Fruit fly (Drosophila melanogaster) whole organism, embryonic: ENCODE measurements around the gene mas.

Experiments used
- CG10366 ChIP-seq: fragments of 200-800 bp; sonication (Bioruptor generic); IDR thresholded peaks from 2 replicates; pipeline ENCODE4 v1.3.6; 2022; ENCODE audit warnings: missing biosample characterization, missing genetic modification characterization
- CG15514 ChIP-seq: fragments of 200-800 bp; sonication (Bioruptor generic); optimal IDR thresholded peaks from 3 replicates; lab custom pipeline; 2017; ENCODE audit warnings: missing biosample characterization, missing genetic modification characterization, mild to moderate bottlenecking, moderate library complexity, missing genetic modification reagents
- CG17568 ChIP-seq: fragments of 200-800 bp; sonication (Bioruptor generic); optimal IDR thresholded peaks from 2 replicates; lab custom pipeline; 2018; ENCODE audit warnings: missing biosample characterization, mild to moderate bottlenecking, missing genetic modification characterization, moderate library complexity
- CG18599 ChIP-seq: fragments of 200-800 bp; sonication (Bioruptor generic); optimal IDR thresholded peaks from 3 replicates; lab custom pipeline; 2017; ENCODE audit warnings: missing biosample characterization, missing genetic modification characterization, mild to moderate bottlenecking, moderate library complexity, missing genetic modification reagents
- CG2120 ChIP-seq: fragments of 200-800 bp; sonication (Bioruptor generic); optimal IDR thresholded peaks from 3 replicates; lab custom pipeline; 2016; ENCODE audit warnings: missing biosample characterization, missing genetic modification characterization
- CG3847 ChIP-seq: fragments of 200-800 bp; sonication (Bioruptor generic); IDR thresholded peaks from 2 replicates; pipeline ENCODE4 v1.3.6; 2022; ENCODE audit warnings: missing biosample characterization, missing genetic modification characterization
- CG3995 ChIP-seq: fragments of 200-800 bp; sonication (Bioruptor generic); optimal IDR thresholded peaks from 3 replicates; lab custom pipeline; 2016; ENCODE audit warnings: missing biosample characterization, missing genetic modification characterization
- CG9437 ChIP-seq: fragments of 200-800 bp; sonication (Bioruptor generic); optimal IDR thresholded peaks from 2 replicates; lab custom pipeline; 2018; ENCODE audit warnings: missing biosample characterization, mild to moderate bottlenecking, missing genetic modification characterization
- CTCF ChIP-seq: fragments of 200-800 bp; sonication (Bioruptor generic); optimal IDR thresholded peaks from 2 replicates; lab custom pipeline; 2017; ENCODE audit warnings: missing biosample characterization, mild to moderate bottlenecking, missing genetic modification characterization, moderate library complexity
- Dbx ChIP-seq: fragments of 200-800 bp; sonication (Bioruptor generic); IDR thresholded peaks from 3 replicates; pipeline ENCODE4 v1.3.6; 2022; ENCODE audit warnings: missing biosample characterization, missing genetic modification characterization
- Dip2 ChIP-seq: fragments of 200-800 bp; sonication (Bioruptor generic); IDR thresholded peaks from 2 replicates; pipeline ENCODE4 v1.3.6; 2022; ENCODE audit warnings: missing biosample characterization, missing genetic modification characterization
- Dll ChIP-seq: fragments of 200-800 bp; sonication (Bioruptor generic); IDR thresholded peaks from 4 replicates; pipeline ENCODE4 v1.3.6; 2022; ENCODE audit warnings: missing biosample characterization, missing genetic modification characterization; ENCODE audit not compliant: partially characterized antibody
- Elba2 ChIP-seq: fragments of 200-800 bp; sonication (Bioruptor generic); optimal IDR thresholded peaks from 3 replicates; lab custom pipeline; 2016; ENCODE audit warnings: missing biosample characterization, missing genetic modification characterization
- Ets65A ChIP-seq: fragments of 200-800 bp; sonication (Bioruptor generic); peaks from one replicate; lab custom pipeline; 2016; ENCODE audit warnings: missing biosample characterization, missing genetic modification characterization
- HLHmδ ChIP-seq: fragments of 200-800 bp; sonication (Bioruptor generic); optimal IDR thresholded peaks from 2 replicates; lab custom pipeline; 2018; ENCODE audit warnings: missing biosample characterization, mild to moderate bottlenecking, missing genetic modification characterization, moderate library complexity
- HmgD ChIP-seq: fragments of 200-800 bp; sonication (Bioruptor generic); optimal IDR thresholded peaks from 3 replicates; lab custom pipeline; 2016; ENCODE audit warnings: missing biosample characterization, missing genetic modification characterization
- MESR4 ChIP-seq: fragments of 200-800 bp; sonication (Bioruptor generic); optimal IDR thresholded peaks from 2 replicates; lab custom pipeline; 2018; ENCODE audit warnings: missing biosample characterization, mild to moderate bottlenecking, missing genetic modification characterization, moderate library complexity
- MTF-1 ChIP-seq: fragments of 200-800 bp; sonication (Bioruptor generic); optimal IDR thresholded peaks from 2 replicates; lab custom pipeline; 2018; ENCODE audit warnings: missing biosample characterization, mild to moderate bottlenecking, missing genetic modification characterization, borderline replicate concordance
- NC2β ChIP-seq: fragments of 200-800 bp; sonication (Bioruptor generic); optimal IDR thresholded peaks from 2 replicates; lab custom pipeline; 2016; ENCODE audit warnings: missing biosample characterization, missing genetic modification characterization
- Pdp1 ChIP-seq, 2 experiments: fragments of 200-800 bp; sonication (Bioruptor generic); optimal IDR thresholded peaks; 3 replicates each; lab custom pipeline; 2016; ENCODE audit warnings: missing biosample characterization in 2 of 2, missing genetic modification characterization in 2 of 2, mild to moderate bottlenecking in 1 of 2, moderate library complexity in 1 of 2
- Sin3A ChIP-seq: fragments of >200 bp; optimal IDR thresholded peaks from 2 replicates; lab custom pipeline; 2018
- Sry-β ChIP-seq: fragments of 200-800 bp; sonication (Bioruptor generic); optimal IDR thresholded peaks from 2 replicates; lab custom pipeline; 2018; ENCODE audit warnings: missing biosample characterization, mild to moderate bottlenecking, missing genetic modification characterization, moderate library complexity
- Trl ChIP-seq, 3 experiments: fragments of >200 bp in 2 of 3; fragments of 200-800 bp in 1 of 3; sonication (Bioruptor generic) in 1 of 3; optimal IDR thresholded peaks; 2 replicates in 1 of 3; 3 replicates in 2 of 3; lab custom pipeline; 2016 to 2017; ENCODE audit warnings: missing biosample characterization in 1 of 3, missing genetic modification characterization in 1 of 3
- bbx ChIP-seq: fragments of 200-800 bp; sonication (Bioruptor generic); IDR thresholded peaks from 2 replicates; pipeline ENCODE4 v1.3.6; 2022; ENCODE audit warnings: missing biosample characterization, missing genetic modification characterization; ENCODE audit not compliant: partially characterized antibody
- ci ChIP-seq: fragments of 200-800 bp; sonication (Bioruptor generic); IDR thresholded peaks from 3 replicates; pipeline ENCODE4 v1.3.6; 2022; ENCODE audit warnings: missing biosample characterization, missing genetic modification characterization
- ewg ChIP-seq: fragments of 200-800 bp; sonication (Bioruptor generic); optimal IDR thresholded peaks from 3 replicates; lab custom pipeline; 2017; ENCODE audit warnings: mild to moderate bottlenecking, missing biosample characterization, missing genetic modification reagents, missing genetic modification characterization
- grau ChIP-seq: fragments of 200-800 bp; optimal IDR thresholded peaks from 3 replicates; lab custom pipeline; 2019; ENCODE audit warnings: missing biosample characterization, mild to moderate bottlenecking, missing genetic modification characterization, moderate library complexity
- jigr1 ChIP-seq: fragments of 200-800 bp; sonication (Bioruptor generic); IDR thresholded peaks from 3 replicates; pipeline ENCODE4 v1.3.6; 2022; ENCODE audit warnings: missing biosample characterization, missing genetic modification characterization
- klu ChIP-seq: fragments of 200-800 bp; sonication (Bioruptor generic); IDR thresholded peaks from 2 replicates; pipeline ENCODE4 v1.3.6; 2022; ENCODE audit warnings: missing biosample characterization, missing genetic modification characterization
- nerfin-1 ChIP-seq: fragments of 200-800 bp; sonication (Bioruptor generic); optimal IDR thresholded peaks from 3 replicates; lab custom pipeline; 2019; ENCODE audit warnings: missing biosample characterization, mild to moderate bottlenecking, missing genetic modification characterization, moderate library complexity
- row ChIP-seq: fragments of 200-800 bp; sonication (Bioruptor generic); IDR thresholded peaks from 3 replicates; pipeline ENCODE4 v1.3.6; 2022; ENCODE audit warnings: missing biosample characterization, missing genetic modification characterization
- sd ChIP-seq: fragments of 200-800 bp; sonication (Bioruptor generic); optimal IDR thresholded peaks from 3 replicates; lab custom pipeline; 2018; ENCODE audit warnings: missing biosample characterization, mild to moderate bottlenecking, missing genetic modification characterization, moderate library complexity
- sr ChIP-seq: fragments of 200-800 bp; sonication (Bioruptor generic); IDR thresholded peaks from 3 replicates; pipeline ENCODE4 v1.3.6; 2022; ENCODE audit warnings: missing biosample characterization, missing genetic modification characterization
- stwl ChIP-seq: fragments of 200-800 bp; sonication (Bioruptor generic); optimal IDR thresholded peaks from 3 replicates; lab custom pipeline; 2018; ENCODE audit warnings: missing biosample characterization, mild to moderate bottlenecking, missing genetic modification characterization, moderate library complexity
- zfh1 ChIP-seq: fragments of 200-800 bp; sonication (Bioruptor generic); IDR thresholded peaks from 3 replicates; pipeline ENCODE4 v1.3.6; 2022; ENCODE audit warnings: missing biosample characterization, missing genetic modification characterization

mas gene

dm6 chr3L:4193730-4194649 lies 26.7 kb upstream of the mas start, which contains the start of gene CG43367 (continued):
- TF ChIP-seq grau (no peak), Dip2 (no peak), Sin3A (lab: Kevin White, UChicago) (peak; percentile 27), CG3847 (GFP tag; lab: Robert Waterston, UW) (peak; percentile 56), row (GFP tag; lab: Robert Waterston, UW) (no peak), nerfin-1 (tag; lab: Kevin White, UChicago) (peak; percentile 8), HmgD (GFP tag; lab: Kevin White, UChicago) (peak; percentile 25), ci (GFP tag; lab: Robert Waterston, UW) (0 out of 3 replicates have a peak, but pooled peaks have one; percentile 37), MTF-1 (peak; percentile 6), stwl (tag; lab: Kevin White, UChicago) (peak; percentile 50), Ets65A (GFP tag; lab: Kevin White, UChicago) (peak; percentile 58), sd (tag; lab: Kevin White, UChicago) (peak; percentile 97), CTCF (GFP tag; lab: Kevin White, UChicago) (peak; percentile 2), zfh1 (GFP tag; lab: Robert Waterston, UW) (0 out of 3 replicates have a peak, but pooled peaks have one; percentile 12), MESR4 (GFP tag; lab: Kevin White, UChicago) (peak; percentile 33), Dbx (0 out of 3 replicates have a peak, but pooled peaks have one; percentile 15), sr (GFP tag; lab: Robert Waterston, UW) (peak; percentile 77), Dll (0 out of 4 replicates have a peak, but pooled peaks have one; percentile 32), klu (0 out of 2 replicates have a peak, but pooled peaks have one; percentile 21), HLHmδ (GFP tag; lab: Kevin White, UChicago) (no peak), Elba2 (GFP tag; lab: Kevin White, UChicago) (peak; percentile 82), bbx (GFP tag; lab: Robert Waterston, UW) (no peak), jigr1 (no peak)

DNA sequence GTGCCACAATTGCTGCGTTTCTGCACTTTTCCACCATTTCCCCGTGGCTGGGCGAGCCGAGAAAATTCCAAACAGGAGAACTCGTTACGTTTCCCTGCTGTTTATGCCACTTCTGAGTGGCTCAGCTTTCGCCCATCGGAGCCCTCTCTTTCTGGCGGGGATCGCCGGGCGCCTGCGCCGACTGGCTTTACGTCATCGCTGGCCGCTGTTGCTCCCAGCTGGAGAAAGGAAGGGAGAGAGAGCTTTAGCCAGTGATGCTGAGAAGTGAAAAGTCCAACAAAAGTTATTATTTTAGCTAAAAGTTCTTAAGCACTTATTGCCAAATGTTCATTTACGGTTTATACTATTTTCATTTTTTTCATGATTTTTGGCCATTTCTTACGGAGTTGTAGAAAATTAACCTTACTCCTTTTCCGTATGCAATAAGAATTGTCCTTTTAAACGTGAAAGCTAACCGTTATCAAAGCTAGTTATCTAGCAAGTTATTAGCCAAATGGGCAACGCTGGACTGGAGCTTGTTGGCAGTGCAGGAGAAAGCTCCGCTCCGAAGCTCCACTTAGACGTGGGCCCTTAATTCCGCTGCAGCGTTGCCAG lies 20.8 kb upstream of the mas start, which contains the start of the genes Teh2 and tipE:
TSS of gene Teh2 (minus strand) at position 94 of the 594 bp plus-strand sequence.
TSS of gene tipE (plus strand) at position 570 of the 594 bp plus-strand sequence.
- no peak for TF ChIP-seq CG10366 (GFP tag; lab: Robert Waterston, UW)
- TF ChIP-seq CG9437 (GFP tag; lab: Kevin White, UChicago): peak; percentile 23
- no peak for TF ChIP-seq CG17568 (GFP tag; lab: Kevin White, UChicago)
- peak; percentile 89 for TF ChIP-seq ewg (GFP tag; lab: Kevin White, UChicago)
- peak; percentile 18 for TF ChIP-seq CG2120 (GFP tag; lab: Kevin White, UChicago)
- peak; percentile 3 to 18 for TF ChIP-seq Trl (optimal IDR thresholded peaks at IDR 0.05; lab: Kevin White, UChicago)
- no peak for TF ChIP-seq Trl (GFP tag; optimal IDR thresholded peaks at IDR 0.05; lab: Kevin White, UChicago)
- TF ChIP-seq Pdp1 (GFP tag; optimal IDR thresholded peaks at IDR 0.05; lab: Kevin White, UChicago): peak in 1 of 2 experiments; percentile 50
- TF ChIP-seq CG18599 (GFP tag; lab: Kevin White, UChicago): peak; percentile 16
- peak; percentile 58 for TF ChIP-seq row (GFP tag; lab: Robert Waterston, UW)
- TF ChIP-seq Ets65A (GFP tag; lab: Kevin White, UChicago): peak; percentile 61
- TF ChIP-seq CG15514 (GFP tag; lab: Kevin White, UChicago): peak; percentile 5
- TF ChIP-seq Sry-β (GFP tag; lab: Kevin White, UChicago): peak; percentile 86
- peak; percentile 3 for TF ChIP-seq CG3995 (GFP tag; lab: Kevin White, UChicago)
- TF ChIP-seq NC2β (GFP tag; lab: Kevin White, UChicago): no peak
